Fruit fly (Drosophila melanogaster) whole organism, prepupa: ENCODE results near the gene CG2157.

Experiments
- CG1621 ChIP-seq: fragments of 200-800 bp; sonication (Bioruptor generic); optimal IDR thresholded peaks from 3 replicates; lab custom pipeline; 2018; ENCODE audit warnings: missing biosample characterization, mild to moderate bottlenecking, missing genetic modification characterization
- CG3032 ChIP-seq: fragments of 200-800 bp; optimal IDR thresholded peaks from 2 replicates; lab custom pipeline; 2019; ENCODE audit warnings: missing biosample characterization, mild to moderate bottlenecking, missing genetic modification characterization, moderate library complexity
- CG3919 ChIP-seq: fragments of 200-800 bp; sonication (Bioruptor generic); optimal IDR thresholded peaks from 3 replicates; lab custom pipeline; 2016; ENCODE audit warnings: missing biosample characterization, missing genetic modification characterization
- CG9139 ChIP-seq: fragments of 200-800 bp; sonication (Bioruptor generic); optimal IDR thresholded peaks from 3 replicates; lab custom pipeline; 2017; ENCODE audit warnings: missing biosample characterization, mild to moderate bottlenecking, missing genetic modification characterization
- Eip93F ChIP-seq: fragments of 200-800 bp; sonication (Bioruptor generic); optimal IDR thresholded peaks from 2 replicates; lab custom pipeline; 2016; ENCODE audit warnings: missing biosample characterization, mild to moderate bottlenecking, missing genetic modification characterization
- Gug ChIP-seq: fragments of 200-800 bp; sonication (Bioruptor generic); IDR thresholded peaks from 2 replicates; pipeline ENCODE4 v1.3.6; 2022; ENCODE audit warnings: missing biosample characterization, missing genetic modification characterization
- Hr39 ChIP-seq: fragments of 200-800 bp; sonication (Bioruptor generic); optimal IDR thresholded peaks from 2 replicates; lab custom pipeline; 2016; ENCODE audit warnings: missing biosample characterization, missing genetic modification characterization
- OdsH ChIP-seq: fragments of 200-800 bp; sonication (Bioruptor generic); optimal IDR thresholded peaks from 3 replicates; lab custom pipeline; 2016; ENCODE audit warnings: missing biosample characterization, missing genetic modification characterization
- topi ChIP-seq: fragments of 200-800 bp; sonication (Bioruptor generic); optimal IDR thresholded peaks from 3 replicates; lab custom pipeline; 2016; ENCODE audit warnings: missing biosample characterization, missing genetic modification characterization

DNA sequence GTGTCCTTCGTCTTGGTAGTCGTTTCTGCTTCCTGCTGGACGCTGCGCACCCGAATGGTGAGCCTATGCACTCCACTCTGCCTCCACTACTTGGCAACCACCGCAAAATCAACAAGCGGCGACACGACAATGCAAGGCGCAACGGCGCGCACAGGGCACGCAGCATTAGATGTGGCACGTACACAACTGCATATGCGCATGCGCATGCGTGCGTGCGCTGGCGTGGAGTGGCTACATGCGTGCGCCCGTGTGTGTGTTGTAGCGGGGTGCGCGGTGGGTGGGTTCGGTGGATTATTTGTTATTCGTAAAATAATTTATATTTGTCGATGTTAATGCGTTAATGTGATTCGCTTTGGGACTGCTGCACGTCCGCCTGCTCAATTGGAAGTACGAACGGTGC is 33.5 kb upstream of the CG2157 start:
- TF ChIP-seq CG1621 (no peak), Eip93F (no peak), topi (GFP tag; lab: Kevin White, UChicago) (no peak), OdsH (GFP tag; lab: Kevin White, UChicago) (no peak), Hr39 (GFP tag; lab: Kevin White, UChicago) (no peak), CG3919 (GFP tag; lab: Kevin White, UChicago) (no peak), Gug (no peak), CG9139 (no peak), CG3032 (tag; lab: Kevin White, UChicago) (no peak)
